Worm (Caenorhabditis elegans) whole organism, L4 larva: ENCODE results near the gene nfyc-1.

Experiments used
- D1046.2 ChIP-seq: fragments of 200-800 bp; sonication (Bioruptor generic); IDR thresholded peaks from 2 replicates; pipeline ENCODE4 v1.3.6; 2022; ENCODE audit warnings: missing genetic modification characterization, missing compliant biosample characterization
- F10B5.3 ChIP-seq: sonication (generic microtip); optimal IDR thresholded peaks from 2 replicates; lab custom pipeline; 2016; ENCODE audit warnings: mild to moderate bottlenecking, missing genetic modification characterization, missing compliant biosample characterization
- F49E8.2 ChIP-seq: sonication (generic microtip); optimal IDR thresholded peaks from 2 replicates; lab custom pipeline; 2016; ENCODE audit warnings: missing compliant biosample characterization, mild to moderate bottlenecking, missing genetic modification characterization, borderline replicate concordance
- T20F7.1 ChIP-seq: fragments of 200-800 bp; sonication (Bioruptor generic); optimal IDR thresholded peaks from 2 replicates; lab custom pipeline; 2018; ENCODE audit warnings: mild to moderate bottlenecking, missing genetic modification characterization, missing compliant biosample characterization
- Y5F2A.4 ChIP-seq: fragments of 200-800 bp; sonication (Bioruptor generic); optimal IDR thresholded peaks from 2 replicates; lab custom pipeline; 2018; ENCODE audit warnings: mild to moderate bottlenecking, missing genetic modification characterization, missing compliant biosample characterization
- attf-4 ChIP-seq: sonication (generic microtip); optimal IDR thresholded peaks from 3 replicates; lab custom pipeline; 2017; ENCODE audit warnings: missing biosample characterization, missing genetic modification characterization
- ceh-82 ChIP-seq: sonication (generic microtip); optimal IDR thresholded peaks from 2 replicates; lab custom pipeline; 2017; ENCODE audit warnings: missing biosample characterization, missing genetic modification characterization
- ces-1 ChIP-seq: fragments of 150-350 bp; sonication (generic microtip); optimal IDR thresholded peaks from 4 replicates; lab custom pipeline; 2014; ENCODE audit warnings: missing biosample characterization, missing genetic modification reagents, missing genetic modification characterization
- ctbp-1 ChIP-seq: fragments of 200-800 bp; sonication (Bioruptor generic); IDR thresholded peaks from 2 replicates; pipeline ENCODE4 v1.3.6; 2022; ENCODE audit warnings: missing genetic modification reagents, missing genetic modification characterization, missing compliant biosample characterization
- daf-19 ChIP-seq: fragments of 200-800 bp; sonication (Bioruptor generic); conservative IDR thresholded peaks from 2 replicates; pipeline ENCODE4 v1.3.6; 2022; ENCODE audit warnings: missing genetic modification characterization, missing compliant biosample characterization
- dmd-6 ChIP-seq: fragments of 200-800 bp; sonication (Bioruptor generic); IDR thresholded peaks from 2 replicates; pipeline ENCODE4 v1.3.6; 2022; ENCODE audit warnings: missing genetic modification reagents, missing genetic modification characterization, missing compliant biosample characterization
- dmd-8 ChIP-seq: fragments of 200-800 bp; sonication (Bioruptor generic); IDR thresholded peaks from 2 replicates; pipeline ENCODE4 v1.3.6; 2022; ENCODE audit warnings: missing genetic modification characterization, missing compliant biosample characterization
- dve-1 ChIP-seq: sonication (generic microtip); optimal IDR thresholded peaks from 2 replicates; lab custom pipeline; 2017; ENCODE audit warnings: antibody characterized with exemption, mild to moderate bottlenecking, missing genetic modification characterization, missing compliant biosample characterization; ENCODE audit not compliant: insufficient read depth
- hlh-30 ChIP-seq: sonication (generic microtip); optimal IDR thresholded peaks from 2 replicates; lab custom pipeline; 2017; ENCODE audit warnings: antibody characterized with exemption, mild to moderate bottlenecking, missing genetic modification characterization, missing compliant biosample characterization; ENCODE audit not compliant: insufficient read depth
- jun-1 ChIP-seq: fragments of 150-350 bp; optimal IDR thresholded peaks from 2 replicates; lab custom pipeline; 2014; ENCODE audit warnings: missing biosample characterization, missing genetic modification reagents, missing genetic modification characterization
- lin-13 ChIP-seq: fragments of 150-350 bp; optimal IDR thresholded peaks from 2 replicates; lab custom pipeline; 2014; ENCODE audit warnings: missing biosample characterization, missing genetic modification reagents, missing genetic modification characterization
- lin-38 ChIP-seq: fragments of 200-800 bp; sonication (Bioruptor generic); IDR thresholded peaks from 2 replicates; pipeline ENCODE4 v1.3.6; 2022; ENCODE audit warnings: missing genetic modification reagents, missing genetic modification characterization, missing compliant biosample characterization
- lin-39 ChIP-seq: fragments of 150-350 bp; optimal IDR thresholded peaks from 2 replicates; lab custom pipeline; 2014; ENCODE audit warnings: missing biosample characterization, missing genetic modification reagents, missing genetic modification characterization
- madf-5 ChIP-seq, 2 experiments: fragments of 200-800 bp; sonication (Bioruptor generic); IDR thresholded peaks; 2 replicates each; pipeline ENCODE4 v1.3.6; 2022; ENCODE audit warnings: missing compliant biosample characterization in 2 of 2, missing genetic modification characterization in 2 of 2
- mdl-1 ChIP-seq, 2 experiments: fragments of 150-350 bp in 1 of 2; sonication (generic microtip) in 1 of 2; optimal IDR thresholded peaks; 2 replicates each; lab custom pipeline; 2014 to 2017; ENCODE audit warnings: missing biosample characterization in 2 of 2, missing genetic modification characterization in 2 of 2
- mxl-3 ChIP-seq: fragments of 200-800 bp; sonication (Bioruptor generic); optimal IDR thresholded peaks from 2 replicates; lab custom pipeline; 2018; ENCODE audit warnings: mild to moderate bottlenecking, missing genetic modification characterization, missing compliant biosample characterization
- nhr-10 ChIP-seq: fragments of 150-350 bp; optimal IDR thresholded peaks from 2 replicates; lab custom pipeline; 2014; ENCODE audit warnings: missing biosample characterization, missing genetic modification characterization
- nhr-102 ChIP-seq: sonication (generic microtip); optimal IDR thresholded peaks from 2 replicates; lab custom pipeline; 2016; ENCODE audit warnings: mild to moderate bottlenecking, missing genetic modification characterization, moderate library complexity, missing compliant biosample characterization
- nhr-11 ChIP-seq: fragments of 150-350 bp; optimal IDR thresholded peaks from 2 replicates; lab custom pipeline; 2014; ENCODE audit warnings: missing biosample characterization, missing genetic modification characterization
- nhr-28 ChIP-seq: fragments of 150-350 bp; optimal IDR thresholded peaks from 2 replicates; lab custom pipeline; 2014; ENCODE audit warnings: missing biosample characterization, missing genetic modification characterization
- nhr-42 ChIP-seq: fragments of 200-800 bp; sonication (Bioruptor generic); IDR thresholded peaks from 2 replicates; pipeline ENCODE4 v1.3.6; 2022; ENCODE audit warnings: missing genetic modification characterization, missing compliant biosample characterization
- nhr-48 ChIP-seq: sonication (generic microtip); optimal IDR thresholded peaks from 2 replicates; lab custom pipeline; 2016; ENCODE audit warnings: mild to moderate bottlenecking, missing genetic modification characterization, missing compliant biosample characterization
- nhr-76 ChIP-seq: fragments of 150-350 bp; optimal IDR thresholded peaks from 2 replicates; lab custom pipeline; 2014; ENCODE audit warnings: missing biosample characterization, missing genetic modification characterization
- pha-4 ChIP-seq, 2 experiments: fragments of 150-350 bp in 1 of 2; fragments of 200-800 bp in 1 of 2; sonication (Bioruptor generic) in 1 of 2; IDR thresholded peaks in 1 of 2; optimal IDR thresholded peaks in 1 of 2; 2 replicates each; pipeline versions ENCODE4 v1.3.6 to Lab custom; 2014 to 2022; ENCODE audit warnings: missing genetic modification characterization in 2 of 2, missing genetic modification reagents in 2 of 2, missing biosample characterization in 1 of 2, missing compliant biosample characterization in 1 of 2
- pqm-1 ChIP-seq: sonication (generic microtip); optimal IDR thresholded peaks from 2 replicates; lab custom pipeline; 2017; ENCODE audit warnings: missing biosample characterization, missing genetic modification characterization
- rbr-2 ChIP-seq: sonication (generic microtip); optimal IDR thresholded peaks from 2 replicates; lab custom pipeline; 2016; ENCODE audit warnings: missing genotype, missing genetic modification characterization, missing compliant biosample characterization
- skn-1 ChIP-seq: fragments of 150-350 bp; optimal IDR thresholded peaks from 2 replicates; lab custom pipeline; 2014; ENCODE audit warnings: missing biosample characterization, missing genetic modification characterization
- snpc-4 ChIP-seq: fragments of 150-350 bp; optimal IDR thresholded peaks from 2 replicates; lab custom pipeline; 2014; ENCODE audit warnings: missing biosample characterization, missing genetic modification characterization
- tag-97 ChIP-seq: fragments of 200-800 bp; sonication (Bioruptor generic); IDR thresholded peaks from 2 replicates; pipeline ENCODE4 v1.3.6; 2022; ENCODE audit warnings: missing genetic modification characterization, missing compliant biosample characterization
- unc-62 ChIP-seq, 3 experiments: fragments of 150-350 bp in 1 of 3; sonication (generic microtip); optimal IDR thresholded peaks in 2 of 3; peaks in 1 of 3; 1 replicate in 1 of 3; 2 replicates in 2 of 3; lab custom pipeline; 2014 to 2017; ENCODE audit warnings: missing biosample characterization in 3 of 3, missing genetic modification characterization in 3 of 3, missing genetic modification reagents in 3 of 3, missing genotype in 1 of 3
- vab-7 ChIP-seq: fragments of 200-800 bp; sonication (Bioruptor generic); IDR thresholded peaks from 2 replicates; pipeline ENCODE4 v1.3.6; 2022; ENCODE audit warnings: missing genetic modification reagents, missing genetic modification characterization, missing compliant biosample characterization
- ztf-11 ChIP-seq: fragments of 150-350 bp; optimal IDR thresholded peaks from 2 replicates; lab custom pipeline; 2014; ENCODE audit warnings: missing biosample characterization, missing genetic modification characterization
- ztf-7 ChIP-seq: fragments of 150-350 bp; optimal IDR thresholded peaks from 2 replicates; lab custom pipeline; 2014; ENCODE audit warnings: missing biosample characterization, missing genetic modification characterization

Gene nfyc-1

DNA sequence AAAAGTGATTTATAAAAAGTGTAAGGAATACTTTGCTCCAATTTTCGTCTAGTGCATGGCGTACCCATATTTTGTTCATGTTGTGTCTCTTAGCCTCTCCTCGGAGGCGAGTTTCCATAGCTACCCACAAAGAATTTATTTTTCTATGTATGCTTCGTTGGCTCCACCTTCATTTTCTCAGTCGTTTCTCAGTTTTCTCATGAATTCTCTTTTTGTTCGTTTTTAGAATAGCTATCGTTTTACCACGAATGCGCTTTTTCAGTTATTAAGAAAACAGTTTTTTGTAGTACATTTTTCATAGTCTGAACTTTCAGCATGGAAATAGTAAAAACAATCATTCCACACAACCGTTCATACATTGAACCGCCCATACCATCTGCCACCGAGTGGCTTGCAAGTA is 37.4 kb upstream of the nfyc-1 start, which contains the start of gene osta-1:
TSS of gene osta-1 (plus strand) at position 309 of the 400 bp plus-strand sequence.
- TF ChIP-seq nhr-48 (tag; lab: Kevin White, UChicago) (no peak), vab-7 (GFP tag; lab: Robert Waterston, UW) (no peak), nhr-11 (tag; lab: Kevin White, UChicago) (peak; percentile 13), nhr-42 (no peak), Y5F2A.4 (GFP tag; lab: Kevin White, UChicago) (no peak), lin-13 (GFP tag; lab: Kevin White, UChicago) (no peak), mdl-1 (tag; optimal IDR thresholded peaks at IDR 0.05; lab: Kevin White, UChicago) (no peak), ces-1 (GFP tag; lab: Kevin White, UChicago) (no peak), rbr-2 (tag; lab: Kevin White, UChicago) (no peak), hlh-30 (tag; lab: Kevin White, UChicago) (no peak), ceh-82 (no peak), unc-62 (GFP tag; optimal IDR thresholded peaks at IDR 0.05 in 1 of 2; lab: Kevin White, UChicago) (peak in 1 of 2 experiments; percentile 18), unc-62 (tag; optimal IDR thresholded peaks at IDR 0.05; lab: Kevin White, UChicago) (no peak), D1046.2 (GFP tag; lab: Robert Waterston, UW) (no peak), nhr-76 (tag; lab: Kevin White, UChicago) (no peak), madf-5 (GFP tag; IDR thresholded peaks at IDR 0.05; lab: Robert Waterston, UW) (no peak), F10B5.3 (tag; lab: Kevin White, UChicago) (no peak), attf-4 (no peak), dmd-6 (GFP tag; lab: Robert Waterston, UW) (no peak)
- TF ChIP-seq, all 104 proteins: peak for 2

DNA sequence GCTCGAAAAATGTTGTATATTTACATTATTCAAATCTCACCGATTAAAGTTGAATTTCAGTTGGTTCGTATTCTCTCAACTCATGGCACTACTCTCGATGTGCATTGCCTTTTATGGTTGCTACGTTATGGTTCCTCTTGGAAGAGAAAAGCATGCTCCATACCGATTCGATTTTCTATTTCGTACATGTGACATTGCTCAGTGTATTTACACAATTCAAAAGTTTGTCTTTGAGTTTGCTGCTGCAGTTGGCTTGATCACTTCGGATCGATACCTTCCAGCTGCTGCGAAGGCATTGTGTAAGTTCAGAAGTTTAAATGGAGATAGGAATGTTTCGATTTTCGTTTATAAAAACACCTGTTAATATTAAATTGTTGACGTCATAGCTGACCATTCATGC is 35.5 kb upstream of the nfyc-1 start:
- TF ChIP-seq unc-62 (GFP tag; optimal IDR thresholded peaks at IDR 0.05 in 1 of 2; lab: Kevin White, UChicago), result peak in 1 of 2 experiments; percentile 85
- no peak for TF ChIP-seq unc-62 (tag; optimal IDR thresholded peaks at IDR 0.05; lab: Kevin White, UChicago)
- TF ChIP-seq F49E8.2 (tag; lab: Kevin White, UChicago), result no peak

DNA sequence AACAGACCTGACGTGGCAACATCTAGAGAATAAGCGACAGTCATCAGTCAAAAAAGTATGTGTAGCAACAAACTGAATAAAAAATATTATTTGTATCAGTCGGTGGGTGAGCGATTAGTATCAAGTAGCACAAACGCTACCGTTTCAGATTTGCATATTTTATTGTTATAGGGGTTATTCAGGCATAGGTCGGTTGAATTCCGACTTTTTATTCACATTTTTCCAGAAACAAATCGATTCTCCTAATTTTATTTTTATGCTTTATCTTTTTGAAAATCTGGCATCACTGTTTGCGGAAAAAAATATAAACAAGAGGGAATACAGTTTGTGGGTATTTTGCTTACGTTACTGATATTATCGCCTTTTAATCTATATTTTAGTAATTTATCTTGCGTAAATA is 31.9 kb upstream of the nfyc-1 start, which contains the start of gene best-4:
TSS of gene best-4 (minus strand) at position 101 of the 400 bp plus-strand sequence.
- TF ChIP-seq nhr-102 (no peak), pqm-1 (tag; lab: Kevin White, UChicago) (no peak), dmd-6 (GFP tag; lab: Robert Waterston, UW) (no peak), dmd-8 (GFP tag; lab: Robert Waterston, UW) (no peak), ctbp-1 (no peak), hlh-30 (tag; lab: Kevin White, UChicago) (no peak), daf-19 (GFP tag; lab: Robert Waterston, UW) (no peak), T20F7.1 (GFP tag; lab: Kevin White, UChicago) (no peak), snpc-4 (tag; lab: Kevin White, UChicago) (no peak), tag-97 (no peak), nhr-28 (tag; lab: Kevin White, UChicago) (no peak), lin-38 (GFP tag; lab: Robert Waterston, UW) (no peak), ztf-7 (tag; lab: Kevin White, UChicago) (no peak), lin-39 (tag; lab: Kevin White, UChicago) (no peak), nhr-10 (tag; lab: Kevin White, UChicago) (no peak)
- TF ChIP-seq, all 104 proteins: peak for 0

DNA sequence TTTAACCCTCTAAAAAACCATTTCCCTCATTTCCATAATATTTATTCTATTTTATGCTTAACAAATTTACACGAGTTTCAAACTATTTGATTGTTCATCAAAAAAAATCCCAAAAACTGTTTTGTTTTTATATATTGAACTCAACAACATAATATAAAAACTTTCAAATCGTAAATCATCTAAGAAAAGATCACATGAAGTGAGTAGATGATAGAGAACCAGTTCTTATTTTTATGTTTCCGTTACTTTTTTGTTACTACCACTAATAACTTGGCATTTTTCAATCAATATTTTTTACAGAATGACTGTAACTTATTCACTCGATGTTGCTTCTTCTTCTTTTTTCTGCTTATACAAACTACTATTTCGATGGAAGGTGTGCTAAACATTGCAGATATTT is 31.0 kb upstream of the nfyc-1 start, which contains the start of gene best-3:
TSS of gene best-3 (plus strand) at position 301 of the 400 bp plus-strand sequence.
- TF ChIP-seq ztf-11 (tag; lab: Kevin White, UChicago) (no peak), F10B5.3 (tag; lab: Kevin White, UChicago) (no peak), mxl-3 (GFP tag; lab: Kevin White, UChicago) (no peak), pqm-1 (tag; lab: Kevin White, UChicago) (no peak), skn-1 (tag; lab: Kevin White, UChicago) (no peak), jun-1 (tag; lab: Kevin White, UChicago) (no peak), nhr-42 (no peak), dmd-8 (GFP tag; lab: Robert Waterston, UW) (no peak), nhr-10 (tag; lab: Kevin White, UChicago) (no peak), rbr-2 (tag; lab: Kevin White, UChicago) (no peak), ceh-82 (no peak), pha-4 (GFP tag; IDR thresholded peaks at IDR 0.05; lab: Robert Waterston, UW) (no peak), pha-4 (tag; optimal IDR thresholded peaks at IDR 0.05; lab: Kevin White, UChicago) (no peak), dve-1 (tag; lab: Kevin White, UChicago) (no peak), vab-7 (GFP tag; lab: Robert Waterston, UW) (no peak), lin-39 (tag; lab: Kevin White, UChicago) (no peak)
